Worm (Caenorhabditis elegans): ENCODE measurements around the gene sre-12.

- no peak for TF ChIP-seq ama-1 (optimal IDR thresholded peaks at IDR 0.05)
- TF ChIP-seq ceh-13 (GFP tag; optimal IDR thresholded peaks at IDR 0.05), result no peak
- TF ChIP-seq scrt-1 (GFP tag; IDR thresholded peaks at IDR 0.05), result no peak
- no peak for TF ChIP-seq hmbx-1 (tag; optimal IDR thresholded peaks at IDR 0.05)
These were observed 37.0 kb upstream of the sre-12 start, which contains the start of gene C33G8.13 for ce11 chrV:7015872-7016271.

Measured in whole organism, early embryonic.